Worm (Caenorhabditis elegans): ENCODE data around the gene F28H6.6.

- TF ChIP-seq pha-4 (tag; optimal IDR thresholded peaks at IDR 0.05) (no peak), nhr-28 (tag; optimal IDR thresholded peaks at IDR 0.05) (no peak), snpc-4 (tag; optimal IDR thresholded peaks at IDR 0.05) (no peak), mep-1 (tag; optimal IDR thresholded peaks at IDR 0.05) (no peak), unc-39 (tag; optimal IDR thresholded peaks at IDR 0.05) (no peak), lin-32 (GFP tag; optimal IDR thresholded peaks at IDR 0.05) (no peak), unc-120 (tag; optimal IDR thresholded peaks at IDR 0.05; ENCODE audit: poor library complexity, severe bottlenecking) (no peak), mab-5 (tag; optimal IDR thresholded peaks at IDR 0.05) (no peak)
Measured at ce11 chrX:14156913-14157312, 31.2 kb upstream of the F28H6.6 start, which contains the start of gene ceh-90.

All from whole organism, mixed stage, embryonic.